Worm (Caenorhabditis elegans): ENCODE results near the gene Y24D9A.7.

DNA sequence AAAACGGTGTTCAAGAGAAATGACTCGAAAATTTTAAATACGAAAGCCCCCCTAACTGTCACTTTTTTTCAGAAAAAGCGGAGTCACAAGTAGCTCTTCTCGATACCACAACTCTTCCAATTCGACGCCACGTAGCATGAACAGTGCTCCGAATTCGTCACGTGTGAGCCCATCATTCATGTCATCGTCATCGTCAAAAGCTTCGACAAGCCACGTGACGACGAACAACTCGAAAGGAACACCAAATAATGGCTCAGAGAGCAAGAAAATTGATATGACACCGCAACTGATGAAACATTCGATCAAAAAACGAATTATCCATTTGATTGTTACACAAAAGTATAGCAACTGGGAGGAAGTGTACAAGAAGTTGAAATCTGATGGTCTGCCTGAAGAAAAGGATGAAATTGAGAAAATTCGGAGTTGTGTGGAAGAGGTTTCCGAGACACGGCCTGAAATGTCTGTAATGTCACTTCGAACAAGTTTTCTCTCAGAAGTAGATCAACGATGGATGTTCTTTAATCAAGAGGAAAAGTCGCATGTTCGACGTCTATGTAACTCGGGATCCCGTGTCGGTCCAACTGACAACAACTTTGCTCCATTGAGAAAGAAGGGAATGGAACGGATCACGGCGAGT is 6.5 kb upstream of the Y24D9A.7 start:
- TF ChIP-seq flt-1 (GFP tag; IDR thresholded peaks at IDR 0.05) (no peak), ztf-23 (GFP tag; IDR thresholded peaks at IDR 0.05) (no peak), ref-1 (GFP tag; conservative IDR thresholded peaks at IDR 0.05) (no peak), cog-1 (tag; optimal IDR thresholded peaks at IDR 0.05) (no peak), med-1 (GFP tag; optimal IDR thresholded peaks at IDR 0.05; ENCODE audit: insufficient read depth) (no peak), klf-2 (GFP tag; conservative IDR thresholded peaks at IDR 0.05) (no peak), T22C8.4 (GFP tag; IDR thresholded peaks at IDR 0.05) (no peak), tab-1 (GFP tag; IDR thresholded peaks at IDR 0.05) (no peak), ztf-29 (GFP tag; IDR thresholded peaks at IDR 0.05) (no peak)
